Fruit fly (Drosophila melanogaster) whole organism, prepupa: Measurements from ENCODE around the gene CG18649.

Experiments used
- Blimp-1 ChIP-seq: fragments of 200-800 bp; sonication (Bioruptor generic); optimal IDR thresholded peaks from 3 replicates; lab custom pipeline; 2017; ENCODE audit warnings: missing biosample characterization, missing genetic modification characterization, mild to moderate bottlenecking, moderate library complexity, missing genetic modification reagents
- CG10631 ChIP-seq: fragments of 200-800 bp; sonication (Bioruptor generic); optimal IDR thresholded peaks from 2 replicates; lab custom pipeline; 2016; ENCODE audit warnings: missing biosample characterization, missing genetic modification characterization
- CG10669 ChIP-seq: fragments of 200-800 bp; sonication (Bioruptor generic); optimal IDR thresholded peaks from 3 replicates; lab custom pipeline; 2018; ENCODE audit warnings: missing biosample characterization, mild to moderate bottlenecking, missing genetic modification characterization, moderate library complexity
- CG11294 ChIP-seq: fragments of 200-800 bp; sonication (Bioruptor generic); IDR thresholded peaks from 2 replicates; pipeline ENCODE4 v1.3.6; 2022; ENCODE audit warnings: missing biosample characterization, missing genetic modification characterization
- CG11762 ChIP-seq: fragments of 200-800 bp; sonication (Bioruptor generic); optimal IDR thresholded peaks from 3 replicates; lab custom pipeline; 2016; ENCODE audit warnings: missing biosample characterization, missing genetic modification characterization; ENCODE audit not compliant: insufficient read depth
- CG11902 ChIP-seq: fragments of 200-800 bp; sonication (Bioruptor generic); optimal IDR thresholded peaks from 3 replicates; lab custom pipeline; 2016; ENCODE audit warnings: missing biosample characterization, missing genetic modification characterization
- CG15336 ChIP-seq: fragments of 200-800 bp; sonication (Bioruptor generic); IDR thresholded peaks from 2 replicates; pipeline ENCODE4 v1.3.6; 2022; ENCODE audit warnings: missing biosample characterization, missing genetic modification characterization
- CG31627 ChIP-seq: fragments of 200-800 bp; sonication (Bioruptor generic); optimal IDR thresholded peaks from 3 replicates; lab custom pipeline; 2016; ENCODE audit warnings: missing biosample characterization, missing genetic modification characterization
- CG32006 ChIP-seq: fragments of 200-800 bp; sonication (Bioruptor generic); optimal IDR thresholded peaks from 3 replicates; lab custom pipeline; 2017; ENCODE audit warnings: missing biosample characterization, mild to moderate bottlenecking, missing genetic modification characterization
- CG34406 ChIP-seq: fragments of 200-800 bp; sonication (Bioruptor generic); optimal IDR thresholded peaks from 3 replicates; lab custom pipeline; 2016; ENCODE audit warnings: missing biosample characterization, missing genetic modification characterization
- CG3919 ChIP-seq: fragments of 200-800 bp; sonication (Bioruptor generic); optimal IDR thresholded peaks from 3 replicates; lab custom pipeline; 2016; ENCODE audit warnings: missing biosample characterization, missing genetic modification characterization
- CG4318 ChIP-seq: fragments of 200-800 bp; sonication (Bioruptor generic); optimal IDR thresholded peaks from 3 replicates; lab custom pipeline; 2017; ENCODE audit warnings: missing biosample characterization, mild to moderate bottlenecking, missing genetic modification characterization
- CG6163 ChIP-seq: fragments of 200-800 bp; sonication (Bioruptor generic); IDR thresholded peaks from 3 replicates; pipeline ENCODE4 v1.3.6; 2022; ENCODE audit warnings: missing biosample characterization, missing genetic modification characterization
- CG6276 ChIP-seq: fragments of 200-800 bp; sonication (Bioruptor generic); optimal IDR thresholded peaks from 2 replicates; lab custom pipeline; 2017; ENCODE audit warnings: missing biosample characterization, mild to moderate bottlenecking, missing genetic modification characterization
- CG6792 ChIP-seq: fragments of 200-800 bp; sonication (Bioruptor generic); optimal IDR thresholded peaks from 3 replicates; lab custom pipeline; 2016; ENCODE audit warnings: missing biosample characterization, missing genetic modification characterization
- CG6808 ChIP-seq: fragments of 200-800 bp; sonication (Bioruptor generic); optimal IDR thresholded peaks from 3 replicates; lab custom pipeline; 2017; ENCODE audit warnings: missing biosample characterization, missing genetic modification characterization, mild to moderate bottlenecking, moderate library complexity, missing genetic modification reagents
- CG7368 ChIP-seq: fragments of 200-800 bp; sonication (Bioruptor generic); optimal IDR thresholded peaks from 3 replicates; lab custom pipeline; 2016; ENCODE audit warnings: missing biosample characterization, missing genetic modification characterization
- CG8119 ChIP-seq: fragments of 200-800 bp; sonication (Bioruptor generic); IDR thresholded peaks from 3 replicates; pipeline ENCODE4 v1.3.6; 2022; ENCODE audit warnings: missing biosample characterization, missing genetic modification characterization
- CG8319 ChIP-seq: fragments of 200-800 bp; sonication (Bioruptor generic); optimal IDR thresholded peaks from 3 replicates; lab custom pipeline; 2016; ENCODE audit warnings: missing biosample characterization, missing genetic modification characterization
- CG8632 ChIP-seq: fragments of 200-800 bp; sonication (Bioruptor generic); optimal IDR thresholded peaks from 3 replicates; lab custom pipeline; 2016; ENCODE audit warnings: missing biosample characterization, missing genetic modification characterization
- CG9139 ChIP-seq: fragments of 200-800 bp; sonication (Bioruptor generic); optimal IDR thresholded peaks from 3 replicates; lab custom pipeline; 2017; ENCODE audit warnings: missing biosample characterization, mild to moderate bottlenecking, missing genetic modification characterization
- Eip78C ChIP-seq: fragments of 200-800 bp; sonication (Bioruptor generic); peaks from one replicate; lab custom pipeline; 2016; ENCODE audit warnings: missing biosample characterization, missing genetic modification characterization
- Eip93F ChIP-seq: fragments of 200-800 bp; sonication (Bioruptor generic); optimal IDR thresholded peaks from 2 replicates; lab custom pipeline; 2016; ENCODE audit warnings: missing biosample characterization, mild to moderate bottlenecking, missing genetic modification characterization
- Ets21C ChIP-seq: fragments of 200-800 bp; sonication (Bioruptor generic); optimal IDR thresholded peaks from 3 replicates; lab custom pipeline; 2016; ENCODE audit warnings: missing biosample characterization, missing genetic modification characterization
- Ets96B ChIP-seq: fragments of 200-800 bp; optimal IDR thresholded peaks from 2 replicates; lab custom pipeline; 2019; ENCODE audit warnings: missing biosample characterization, mild to moderate bottlenecking, missing genetic modification characterization, moderate library complexity
- Gug ChIP-seq: fragments of 200-800 bp; sonication (Bioruptor generic); IDR thresholded peaks from 2 replicates; pipeline ENCODE4 v1.3.6; 2022; ENCODE audit warnings: missing biosample characterization, missing genetic modification characterization
- Hr4 ChIP-seq: fragments of 200-800 bp; sonication (Bioruptor generic); optimal IDR thresholded peaks from 3 replicates; lab custom pipeline; 2016; ENCODE audit warnings: missing biosample characterization, missing genetic modification characterization
- Lpt ChIP-seq: fragments of 200-800 bp; sonication (Bioruptor generic); optimal IDR thresholded peaks from 3 replicates; lab custom pipeline; 2016; ENCODE audit warnings: missing biosample characterization, missing genetic modification characterization
- Met ChIP-seq: fragments of 200-800 bp; sonication (Bioruptor generic); optimal IDR thresholded peaks from 3 replicates; lab custom pipeline; 2016; ENCODE audit warnings: missing biosample characterization, missing genetic modification characterization
- OdsH ChIP-seq: fragments of 200-800 bp; sonication (Bioruptor generic); optimal IDR thresholded peaks from 3 replicates; lab custom pipeline; 2016; ENCODE audit warnings: missing biosample characterization, missing genetic modification characterization
- Sox102F ChIP-seq: fragments of 200-800 bp; sonication (Bioruptor generic); optimal IDR thresholded peaks from 2 replicates; lab custom pipeline; 2016; ENCODE audit warnings: missing biosample characterization, mild to moderate bottlenecking, missing genetic modification characterization
- Sox14 ChIP-seq: fragments of 200-800 bp; sonication (Bioruptor generic); optimal IDR thresholded peaks from 3 replicates; lab custom pipeline; 2016; ENCODE audit warnings: missing biosample characterization, missing genetic modification characterization
- achi ChIP-seq: fragments of 200-800 bp; sonication (Bioruptor generic); optimal IDR thresholded peaks from 3 replicates; lab custom pipeline; 2016; ENCODE audit warnings: missing biosample characterization, missing genetic modification characterization
- acj6 ChIP-seq: fragments of 200-800 bp; sonication (Bioruptor generic); optimal IDR thresholded peaks from 3 replicates; lab custom pipeline; 2016; ENCODE audit warnings: missing biosample characterization, missing genetic modification characterization
- cyc ChIP-seq: fragments of 200-800 bp; sonication (Bioruptor generic); optimal IDR thresholded peaks from 3 replicates; lab custom pipeline; 2016; ENCODE audit warnings: missing biosample characterization, missing genetic modification characterization
- dac ChIP-seq: fragments of 200-800 bp; sonication (Bioruptor generic); optimal IDR thresholded peaks from 2 replicates; lab custom pipeline; 2017; ENCODE audit warnings: missing biosample characterization, mild to moderate bottlenecking, missing genetic modification characterization
- dsx ChIP-seq: fragments of 200-800 bp; optimal IDR thresholded peaks from 3 replicates; lab custom pipeline; 2019; ENCODE audit warnings: missing biosample characterization, mild to moderate bottlenecking, missing genetic modification characterization, moderate library complexity; ENCODE audit not compliant: poor library complexity, severe bottlenecking
- eg ChIP-seq: fragments of 200-800 bp; sonication (Bioruptor generic); IDR thresholded peaks from 3 replicates; pipeline ENCODE4 v1.3.6; 2022; ENCODE audit warnings: missing biosample characterization, missing genetic modification characterization
- esn ChIP-seq: fragments of 200-800 bp; sonication (Bioruptor generic); optimal IDR thresholded peaks from 2 replicates; lab custom pipeline; 2016; ENCODE audit warnings: missing biosample characterization, mild to moderate bottlenecking, missing genetic modification characterization, moderate library complexity
- fd59A ChIP-seq: fragments of 200-800 bp; sonication (Bioruptor generic); optimal IDR thresholded peaks from 2 replicates; lab custom pipeline; 2017; ENCODE audit warnings: missing biosample characterization, mild to moderate bottlenecking, missing genetic modification characterization, missing genetic modification reagents
- fd85E ChIP-seq: fragments of 200-800 bp; sonication (Bioruptor generic); optimal IDR thresholded peaks from 3 replicates; lab custom pipeline; 2016; ENCODE audit warnings: missing biosample characterization, missing genetic modification characterization
- fkh ChIP-seq: fragments of 200-800 bp; sonication (Bioruptor generic); optimal IDR thresholded peaks from 3 replicates; lab custom pipeline; 2017; ENCODE audit warnings: missing biosample characterization, mild to moderate bottlenecking, missing genetic modification characterization, moderate library complexity
- lz ChIP-seq: fragments of 200-800 bp; sonication (Bioruptor generic); optimal IDR thresholded peaks from 3 replicates; lab custom pipeline; 2016; ENCODE audit warnings: missing biosample characterization, missing genetic modification characterization
- net ChIP-seq: fragments of 200-800 bp; sonication (Bioruptor generic); optimal IDR thresholded peaks from 3 replicates; lab custom pipeline; 2016; ENCODE audit warnings: missing biosample characterization, missing genetic modification characterization
- pdm3 ChIP-seq: fragments of 200-800 bp; sonication (Bioruptor generic); optimal IDR thresholded peaks from 3 replicates; lab custom pipeline; 2016; ENCODE audit warnings: missing biosample characterization, missing genetic modification characterization
- ss ChIP-seq, 2 experiments: fragments of 200-800 bp; sonication (Bioruptor generic); optimal IDR thresholded peaks; 2 replicates in 1 of 2; 3 replicates in 1 of 2; lab custom pipeline; 2017 to 2018; ENCODE audit warnings: mild to moderate bottlenecking in 2 of 2, missing biosample characterization in 2 of 2, missing genetic modification characterization in 2 of 2, moderate library complexity in 1 of 2
- topi ChIP-seq: fragments of 200-800 bp; sonication (Bioruptor generic); optimal IDR thresholded peaks from 3 replicates; lab custom pipeline; 2016; ENCODE audit warnings: missing biosample characterization, missing genetic modification characterization
- vri ChIP-seq: fragments of 200-800 bp; sonication (Bioruptor generic); optimal IDR thresholded peaks from 3 replicates; lab custom pipeline; 2016; ENCODE audit warnings: missing biosample characterization, mild to moderate bottlenecking, missing genetic modification characterization

The CG18649 gene

dm6 chr3L:15005774-15006173 is 48.2 kb downstream of the CG18649 start (continued):
- TF ChIP-seq CG15336 (peak; percentile 43), CG10669 (GFP tag; lab: Kevin White, UChicago) (peak; percentile 51), Ets96B (tag; lab: Kevin White, UChicago) (peak; percentile 71), dsx (peak; percentile 67), CG6792 (GFP tag; lab: Kevin White, UChicago) (peak; percentile 30), Met (GFP tag; lab: Kevin White, UChicago) (peak; percentile 9), Lpt (GFP tag; lab: Kevin White, UChicago) (no peak), CG9139 (GFP tag; lab: Kevin White, UChicago) (no peak), vri (GFP tag; lab: Kevin White, UChicago) (no peak), CG31627 (GFP tag; lab: Kevin White, UChicago) (peak; percentile 2), Eip78C (GFP tag; lab: Kevin White, UChicago) (peak; percentile 89), CG8119 (GFP tag; lab: Robert Waterston, UW) (no peak), CG11762 (no peak), CG11902 (GFP tag; lab: Kevin White, UChicago) (no peak), achi (peak; percentile 46), eg (GFP tag; lab: Robert Waterston, UW) (no peak), CG4318 (GFP tag; lab: Kevin White, UChicago) (no peak)

DNA sequence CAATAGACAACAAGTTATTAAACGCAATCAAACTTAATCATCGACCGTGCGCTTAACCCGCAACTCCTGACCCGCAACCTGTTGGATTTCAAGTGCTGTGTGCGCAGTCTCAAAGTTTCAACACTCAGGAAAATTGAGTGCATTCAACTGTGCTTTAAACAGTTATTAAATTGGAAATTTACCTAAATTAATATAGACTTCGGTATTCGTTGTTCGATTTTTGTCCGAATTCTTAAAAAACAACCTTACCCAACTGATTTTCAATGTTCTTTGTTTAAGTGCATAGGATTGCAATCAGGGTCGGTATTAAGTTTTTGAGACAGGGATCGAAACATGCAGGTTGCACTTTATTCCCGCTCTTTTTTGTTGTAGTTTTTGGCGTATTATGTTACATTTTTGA is 48.9 kb downstream of the CG18649 start:
- TF ChIP-seq acj6 (GFP tag; lab: Kevin White, UChicago), result peak; percentile 52
- TF ChIP-seq achi, result peak; percentile 63
- peak; percentile 67 for TF ChIP-seq Hr4 (GFP tag; lab: Kevin White, UChicago)
- TF ChIP-seq fd59A (GFP tag; lab: Kevin White, UChicago), result no peak
- TF ChIP-seq CG6808 (GFP tag; lab: Kevin White, UChicago), result no peak
- TF ChIP-seq CG3919 (GFP tag; lab: Kevin White, UChicago), result peak; percentile 79
- peak; percentile 55 for TF ChIP-seq lz
- peak; percentile 46 for TF ChIP-seq Lpt (GFP tag; lab: Kevin White, UChicago)
- peak; percentile 60 for TF ChIP-seq pdm3 (GFP tag; lab: Kevin White, UChicago)
- no peak for TF ChIP-seq Eip93F (GFP tag; lab: Kevin White, UChicago)
- no peak for TF ChIP-seq CG11902 (GFP tag; lab: Kevin White, UChicago)
- TF ChIP-seq CG8632 (GFP tag; lab: Kevin White, UChicago), result peak; percentile 6
- no peak for TF ChIP-seq CG4318 (GFP tag; lab: Kevin White, UChicago)
- peak; percentile 64 for TF ChIP-seq Sox14 (GFP tag; lab: Kevin White, UChicago)
- no peak for TF ChIP-seq ss (GFP tag; optimal IDR thresholded peaks at IDR 0.05; lab: Kevin White, UChicago)
- peak; percentile 46 for TF ChIP-seq CG10631 (GFP tag; lab: Kevin White, UChicago)
- TF ChIP-seq CG8319 (GFP tag; lab: Kevin White, UChicago), result peak; percentile 27
- TF ChIP-seq CG34406 (GFP tag; lab: Kevin White, UChicago), result peak; percentile 52
- peak; percentile 78 for TF ChIP-seq eg (GFP tag; lab: Robert Waterston, UW)
- TF ChIP-seq CG31627 (GFP tag; lab: Kevin White, UChicago), result peak; percentile 39
- TF ChIP-seq CG6792 (GFP tag; lab: Kevin White, UChicago), result peak; percentile 32
- peak; percentile 90 for TF ChIP-seq Eip78C (GFP tag; lab: Kevin White, UChicago)
- TF ChIP-seq CG11762, result peak; percentile 59
- TF ChIP-seq Gug (GFP tag; lab: Robert Waterston, UW), result peak; percentile 34; the same call in 1 of the 2 replicates
- TF ChIP-seq CG6163, result peak; percentile 82
- TF ChIP-seq OdsH (GFP tag; lab: Kevin White, UChicago), result no peak
- no peak for TF ChIP-seq Ets21C (GFP tag; lab: Kevin White, UChicago)
- TF ChIP-seq CG9139 (GFP tag; lab: Kevin White, UChicago), result no peak
- TF ChIP-seq dac (GFP tag; lab: Kevin White, UChicago), result peak; percentile 9
- TF ChIP-seq fd85E (GFP tag; lab: Kevin White, UChicago), result no peak
- peak; percentile 56 for TF ChIP-seq topi (GFP tag; lab: Kevin White, UChicago)
- TF ChIP-seq CG6276 (GFP tag; lab: Kevin White, UChicago), result peak; percentile 48
- peak; percentile 66 for TF ChIP-seq esn (GFP tag; lab: Kevin White, UChicago)
- TF ChIP-seq net, result peak; percentile 56
- TF ChIP-seq CG8119 (GFP tag; lab: Robert Waterston, UW), result peak; percentile 80
- TF ChIP-seq Met (GFP tag; lab: Kevin White, UChicago), result peak; percentile 60
- TF ChIP-seq fkh (GFP tag; lab: Kevin White, UChicago), result no peak
- TF ChIP-seq vri (GFP tag; lab: Kevin White, UChicago), result peak; percentile 31
- peak; percentile 51 for TF ChIP-seq cyc (GFP tag; lab: Kevin White, UChicago)
- TF ChIP-seq CG7368, result peak; percentile 43
- no peak for TF ChIP-seq Blimp-1 (GFP tag; lab: Kevin White, UChicago)
- TF ChIP-seq CG11294 (GFP tag; lab: Robert Waterston, UW), result peak; percentile 34; the same call in 1 of the 2 replicates
- peak; percentile 76 for TF ChIP-seq CG15336
- no peak for TF ChIP-seq CG32006
- peak; percentile 63 for TF ChIP-seq Sox102F (GFP tag; lab: Kevin White, UChicago)
